Fruit fly (Drosophila melanogaster) whole organism, wandering third instar larva: ENCODE data around the gene mbc.

Experiments used
- OdsH ChIP-seq: fragments of 200-800 bp; sonication (Bioruptor generic); optimal IDR thresholded peaks from 2 replicates; lab custom pipeline; 2016; ENCODE audit warnings: missing biosample characterization, mild to moderate bottlenecking, missing genetic modification characterization
- sage ChIP-seq: fragments of 200-800 bp; sonication (Bioruptor generic); optimal IDR thresholded peaks from 2 replicates; lab custom pipeline; 2016; ENCODE audit warnings: missing biosample characterization, mild to moderate bottlenecking, missing genetic modification characterization

- TF ChIP-seq sage (no peak), OdsH (GFP tag; lab: Kevin White, UChicago) (no peak)
These were observed 808 bp upstream of the mbc start for dm6 chr3R:23780757-23781156.
